Worm (Caenorhabditis elegans): Measurements from ENCODE around the gene R148.4.

Gene R148.4

ce11 chrIII:3127613-3128012, 43.8 kb upstream of the R148.4 start:
- TF ChIP-seq ztf-22 (GFP tag; optimal IDR thresholded peaks at IDR 0.05) (no peak), attf-3 (GFP tag; conservative IDR thresholded peaks at IDR 0.05) (no peak), D2030.7 (GFP tag; IDR thresholded peaks at IDR 0.05) (no peak), unc-130 (GFP tag; optimal IDR thresholded peaks at IDR 0.05) (no peak), zim-3 (tag; optimal IDR thresholded peaks at IDR 0.05) (no peak), nhr-80 (tag; optimal IDR thresholded peaks at IDR 0.05) (peak; percentile 64), hmg-1.2 (GFP tag; IDR thresholded peaks at IDR 0.05) (peak; percentile 75; the same call in 1 of the 2 replicates), mes-4 (tag; optimal IDR thresholded peaks at IDR 0.05) (no peak), cebp-1 (GFP tag; IDR thresholded peaks at IDR 0.05) (no peak), cebp-1 (tag; optimal IDR thresholded peaks at IDR 0.05) (peak; percentile 25), attf-5 (GFP tag; optimal IDR thresholded peaks at IDR 0.05) (peak; percentile 27), cebp-2 (GFP tag; IDR thresholded peaks at IDR 0.05) (no peak), ztf-6 (GFP tag; IDR thresholded peaks at IDR 0.05) (no peak)

ce11 chrIII:3129036-3129435, 42.4 kb upstream of the R148.4 start, which contains the start of gene Y53G8B.1:
Gene Y53G8B.1 (plus strand): TSS chrIII:3129277.
- TF ChIP-seq cebp-2 (GFP tag; IDR thresholded peaks at IDR 0.05) (no peak), pha-4 (tag; optimal IDR thresholded peaks at IDR 0.05) (no peak), egl-18 (GFP tag; IDR thresholded peaks at IDR 0.05) (no peak), hmg-20 (GFP tag; IDR thresholded peaks at IDR 0.05) (no peak), lag-1 (GFP tag; IDR thresholded peaks at IDR 0.05) (no peak), egl-44 (GFP tag; IDR thresholded peaks at IDR 0.05) (no peak), hsf-1 (GFP tag; IDR thresholded peaks at IDR 0.05) (no peak), bed-2 (GFP tag; IDR thresholded peaks at IDR 0.05) (no peak), tbx-9 (tag; optimal IDR thresholded peaks at IDR 0.05; ENCODE audit: borderline replicate concordance) (no peak), F37B4.10 (GFP tag; IDR thresholded peaks at IDR 0.05) (no peak), let-526 (GFP tag; IDR thresholded peaks at IDR 0.05) (no peak)

ce11 chrIII:3136325-3137001, 34.9 kb upstream of the R148.4 start:
- TF ChIP-seq hmg-1.2 (GFP tag; IDR thresholded peaks at IDR 0.05) (peak; percentile 57), F39B2.1 (GFP tag; IDR thresholded peaks at IDR 0.05) (no peak), ztf-3 (GFP tag; optimal IDR thresholded peaks at IDR 0.05) (no peak), attf-3 (GFP tag; conservative IDR thresholded peaks at IDR 0.05) (no peak), bed-2 (GFP tag; IDR thresholded peaks at IDR 0.05) (no peak)

ce11 chrIII:3138087-3138486, 33.3 kb upstream of the R148.4 start:
- TF ChIP-seq ZK185.1 (tag; optimal IDR thresholded peaks at IDR 0.05; ENCODE audit: poor library complexity, severe bottlenecking) (no peak), dpff-1 (tag; optimal IDR thresholded peaks at IDR 0.05) (no peak), ceh-58 (GFP tag; IDR thresholded peaks at IDR 0.05) (no peak), lin-26 (GFP tag; IDR thresholded peaks at IDR 0.05) (no peak), him-1 (tag; optimal IDR thresholded peaks at IDR 0.05) (no peak), rec-8 (tag; optimal IDR thresholded peaks at IDR 0.05) (no peak)

ce11 chrIII:3139144-3139543, 32.2 kb upstream of the R148.4 start, which contains the start of gene mec-12:
Gene mec-12 (minus strand): TSS chrIII:3139234.
- no peak for TF ChIP-seq T26A5.8 (tag; optimal IDR thresholded peaks at IDR 0.05)
- 0 out of 2 replicates have a peak, but pooled peaks have one; percentile 11 for TF ChIP-seq zfh-2 (GFP tag; conservative IDR thresholded peaks at IDR 0.05)
- TF ChIP-seq cebp-1 (GFP tag; IDR thresholded peaks at IDR 0.05): no peak
- peak; percentile 75 for TF ChIP-seq cebp-1 (tag; optimal IDR thresholded peaks at IDR 0.05)
